Worm (Caenorhabditis elegans): ENCODE measurements around the gene R04B3.3.

DNA sequence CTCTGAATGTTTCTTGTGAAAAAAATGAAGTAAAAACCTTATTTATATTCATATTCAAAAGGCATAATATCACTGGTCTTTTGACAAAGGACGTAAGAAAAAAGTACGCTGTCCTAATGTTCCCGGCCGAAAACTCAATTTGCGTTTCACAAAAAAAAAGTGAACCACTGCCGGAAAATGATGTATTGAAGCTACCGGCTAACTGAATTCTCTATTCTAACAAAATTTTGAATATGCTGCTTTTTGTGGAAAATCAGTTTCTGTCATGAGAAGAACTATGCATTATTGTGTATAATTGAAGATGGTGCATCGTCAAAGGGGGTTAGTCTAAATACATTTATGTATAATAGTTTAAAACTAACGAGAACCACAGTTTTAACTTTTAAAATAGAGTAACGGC lies 18.5 kb upstream of the R04B3.3 start:
- TF ChIP-seq unc-55 (GFP tag; optimal IDR thresholded peaks at IDR 0.05) (no peak), ets-4 (tag; optimal IDR thresholded peaks at IDR 0.05) (no peak), dmd-4 (tag; optimal IDR thresholded peaks at IDR 0.05; ENCODE audit: borderline replicate concordance) (no peak), F13H6.1 (tag; optimal IDR thresholded peaks at IDR 0.05) (no peak), eyg-1 (tag; optimal IDR thresholded peaks at IDR 0.05) (no peak), rnt-1 (tag; optimal IDR thresholded peaks at IDR 0.05) (no peak), tbx-2 (tag; optimal IDR thresholded peaks at IDR 0.05) (no peak), Y22D7AL.16 (tag; optimal IDR thresholded peaks at IDR 0.05) (no peak), hlh-6 (tag; optimal IDR thresholded peaks at IDR 0.05) (no peak), pqm-1 (tag; optimal IDR thresholded peaks at IDR 0.05) (no peak), ceh-31 (tag; optimal IDR thresholded peaks at IDR 0.05) (no peak), unc-86 (tag; optimal IDR thresholded peaks at IDR 0.05) (no peak), ceh-45 (GFP tag; IDR thresholded peaks at IDR 0.05) (no peak)

Data from whole organism, late embryonic.